Worm (Caenorhabditis elegans) whole organism, late embryonic: Measurements from ENCODE around the gene K08F4.5.

Experiments
- C08G9.2 ChIP-seq: sonication (generic microtip); optimal IDR thresholded peaks from 2 replicates; lab custom pipeline; 2016; ENCODE audit warnings: mild to moderate bottlenecking, missing genetic modification characterization, moderate library complexity, missing compliant biosample characterization
- K02D7.2 ChIP-seq: sonication (generic microtip); optimal IDR thresholded peaks from 2 replicates; lab custom pipeline; 2017; ENCODE audit warnings: mild to moderate bottlenecking, missing genetic modification characterization, missing compliant biosample characterization
- Y22D7AL.16 ChIP-seq: sonication (generic microtip); optimal IDR thresholded peaks from 2 replicates; lab custom pipeline; 2016; ENCODE audit warnings: missing genetic modification characterization, missing compliant biosample characterization
- ama-1 ChIP-seq: fragments of 150-350 bp; optimal IDR thresholded peaks from 2 replicates; lab custom pipeline; 2014
- ceh-14 ChIP-seq: sonication (generic microtip); optimal IDR thresholded peaks from 2 replicates; lab custom pipeline; 2016; ENCODE audit warnings: missing genotype, missing genetic modification characterization, missing compliant biosample characterization
- ceh-18 ChIP-seq: sonication (generic microtip); optimal IDR thresholded peaks from 2 replicates; lab custom pipeline; 2016; ENCODE audit warnings: missing genetic modification characterization, missing compliant biosample characterization
- ceh-2 ChIP-seq: sonication (generic microtip); optimal IDR thresholded peaks from 2 replicates; lab custom pipeline; 2016; ENCODE audit warnings: missing genotype, missing genetic modification characterization, missing compliant biosample characterization
- ceh-45 ChIP-seq: fragments of 200-800 bp; sonication (Bioruptor generic); IDR thresholded peaks from 2 replicates; pipeline ENCODE4 v1.3.6; 2022; ENCODE audit warnings: missing genetic modification reagents, missing genetic modification characterization, missing compliant biosample characterization
- ceh-48 ChIP-seq: sonication (generic microtip); optimal IDR thresholded peaks from 2 replicates; lab custom pipeline; 2016; ENCODE audit warnings: missing genetic modification characterization, inconsistent platforms, missing compliant biosample characterization
- che-1 ChIP-seq: sonication (generic microtip); optimal IDR thresholded peaks from 2 replicates; lab custom pipeline; 2016; ENCODE audit warnings: mild to moderate bottlenecking, missing genetic modification characterization, missing compliant biosample characterization
- dmd-4 ChIP-seq: sonication (generic microtip); optimal IDR thresholded peaks from 2 replicates; lab custom pipeline; 2016; ENCODE audit warnings: borderline replicate concordance, missing genetic modification characterization, missing compliant biosample characterization
- dve-1 ChIP-seq: sonication (generic microtip); optimal IDR thresholded peaks from 2 replicates; lab custom pipeline; 2017; ENCODE audit warnings: antibody characterized with exemption, mild to moderate bottlenecking, missing genetic modification characterization, missing compliant biosample characterization
- ets-4 ChIP-seq: sonication (generic microtip); optimal IDR thresholded peaks from 2 replicates; lab custom pipeline; 2016; ENCODE audit warnings: missing genetic modification characterization, missing compliant biosample characterization
- hlh-30 ChIP-seq: sonication (generic microtip); optimal IDR thresholded peaks from 2 replicates; lab custom pipeline; 2017; ENCODE audit warnings: antibody characterized with exemption, missing genetic modification characterization, missing compliant biosample characterization; ENCODE audit not compliant: insufficient read depth
- hlh-6 ChIP-seq: sonication (generic microtip); optimal IDR thresholded peaks from 2 replicates; lab custom pipeline; 2016; ENCODE audit warnings: missing genotype, missing genetic modification characterization, missing compliant biosample characterization
- lim-6 ChIP-seq: sonication (generic microtip); optimal IDR thresholded peaks from 2 replicates; lab custom pipeline; 2016; ENCODE audit warnings: missing genetic modification characterization, missing compliant biosample characterization
- madf-2 ChIP-seq: sonication (generic microtip); optimal IDR thresholded peaks from 2 replicates; lab custom pipeline; 2017; ENCODE audit warnings: missing genetic modification characterization, missing compliant biosample characterization
- mec-3 ChIP-seq: sonication (generic microtip); optimal IDR thresholded peaks from 2 replicates; lab custom pipeline; 2016; ENCODE audit warnings: borderline replicate concordance, missing genetic modification characterization, missing compliant biosample characterization
- nfya-1 ChIP-seq: sonication (generic microtip); optimal IDR thresholded peaks from 2 replicates; lab custom pipeline; 2017; ENCODE audit warnings: missing genetic modification characterization, mild to moderate bottlenecking, missing compliant biosample characterization, antibody characterized with exemption, moderate library complexity
- nhr-232 ChIP-seq: sonication (generic microtip); optimal IDR thresholded peaks from 2 replicates; lab custom pipeline; 2016; ENCODE audit warnings: missing genetic modification characterization, missing compliant biosample characterization
- odd-2 ChIP-seq: sonication (generic microtip); optimal IDR thresholded peaks from 2 replicates; lab custom pipeline; 2017; ENCODE audit warnings: antibody characterized with exemption, mild to moderate bottlenecking, missing genetic modification characterization, missing compliant biosample characterization
- pax-1 ChIP-seq: fragments of 150-350 bp; optimal IDR thresholded peaks from 2 replicates; lab custom pipeline; 2014; ENCODE audit warnings: missing biosample characterization, missing genetic modification characterization
- pha-2 ChIP-seq: sonication (generic microtip); optimal IDR thresholded peaks from 2 replicates; lab custom pipeline; 2017; ENCODE audit warnings: mild to moderate bottlenecking, missing genetic modification characterization, missing compliant biosample characterization
- pha-4 ChIP-seq: fragments of 150-350 bp; optimal IDR thresholded peaks from 2 replicates; lab custom pipeline; 2018; ENCODE audit warnings: missing biosample characterization, missing genetic modification reagents, missing genetic modification characterization
- pqm-1 ChIP-seq: sonication (generic microtip); optimal IDR thresholded peaks from 2 replicates; lab custom pipeline; 2016; ENCODE audit warnings: missing genetic modification characterization, missing compliant biosample characterization
- ref-2 ChIP-seq: sonication (generic microtip); optimal IDR thresholded peaks from 2 replicates; lab custom pipeline; 2016; ENCODE audit warnings: missing genetic modification characterization, missing compliant biosample characterization
- rnt-1 ChIP-seq: sonication (generic microtip); optimal IDR thresholded peaks from 2 replicates; lab custom pipeline; 2016; ENCODE audit warnings: missing genetic modification characterization, missing compliant biosample characterization
- sox-4 ChIP-seq: sonication (generic microtip); optimal IDR thresholded peaks from 2 replicates; lab custom pipeline; 2017; ENCODE audit warnings: mild to moderate bottlenecking, missing genetic modification characterization, inconsistent platforms, missing compliant biosample characterization
- tbx-2 ChIP-seq: sonication (generic microtip); optimal IDR thresholded peaks from 2 replicates; lab custom pipeline; 2016; ENCODE audit warnings: missing genetic modification characterization, missing compliant biosample characterization
- tbx-7 ChIP-seq: sonication (generic microtip); optimal IDR thresholded peaks from 2 replicates; lab custom pipeline; 2016; ENCODE audit warnings: missing genotype, missing genetic modification characterization, missing compliant biosample characterization
- ttx-3 ChIP-seq: sonication (generic microtip); optimal IDR thresholded peaks from 2 replicates; lab custom pipeline; 2016; ENCODE audit warnings: missing genetic modification reagents, missing genetic modification characterization, missing compliant biosample characterization
- unc-55 ChIP-seq: sonication (generic microtip); optimal IDR thresholded peaks from 2 replicates; lab custom pipeline; 2017; ENCODE audit warnings: missing biosample characterization, missing genetic modification reagents, missing genetic modification characterization
- ztf-16 ChIP-seq: sonication (generic microtip); optimal IDR thresholded peaks from 2 replicates; lab custom pipeline; 2017; ENCODE audit warnings: missing genetic modification characterization, missing compliant biosample characterization

Gene K08F4.5

DNA sequence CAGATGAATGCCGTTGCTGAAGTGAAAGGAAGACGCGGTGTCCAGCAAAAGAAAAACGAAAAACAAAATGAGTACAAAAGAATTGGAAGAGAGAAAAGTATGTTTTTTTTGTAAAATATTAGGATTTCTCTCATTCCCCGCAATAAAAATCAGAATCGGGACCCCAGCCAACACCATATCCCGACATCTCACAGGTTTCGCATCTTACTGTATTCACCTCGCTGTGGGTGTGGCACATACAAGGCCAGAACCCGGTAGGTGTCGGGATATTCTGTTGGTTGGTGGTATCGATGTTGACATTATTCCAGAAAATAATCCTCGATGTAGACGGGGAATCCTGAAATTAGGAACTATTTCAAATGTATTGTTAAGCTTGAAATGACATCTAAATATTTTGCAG, 19.0 kb downstream of the K08F4.5 start:
- TF ChIP-seq odd-2 (tag; lab: Kevin White, UChicago): no peak
- TF ChIP-seq ref-2 (tag; lab: Kevin White, UChicago): no peak
- TF ChIP-seq nfya-1: no peak
- no peak for TF ChIP-seq C08G9.2
- no peak for TF ChIP-seq pax-1 (tag; lab: Kevin White, UChicago)
- no peak for TF ChIP-seq dmd-4
- TF ChIP-seq Y22D7AL.16 (tag; lab: Kevin White, UChicago): no peak
- no peak for TF ChIP-seq rnt-1 (tag; lab: Kevin White, UChicago)
- TF ChIP-seq tbx-7 (tag; lab: Kevin White, UChicago): no peak
- TF ChIP-seq nhr-232 (tag; lab: Kevin White, UChicago): no peak
- no peak for TF ChIP-seq tbx-2 (tag; lab: Kevin White, UChicago)
- no peak for TF ChIP-seq hlh-6 (tag; lab: Kevin White, UChicago)

DNA sequence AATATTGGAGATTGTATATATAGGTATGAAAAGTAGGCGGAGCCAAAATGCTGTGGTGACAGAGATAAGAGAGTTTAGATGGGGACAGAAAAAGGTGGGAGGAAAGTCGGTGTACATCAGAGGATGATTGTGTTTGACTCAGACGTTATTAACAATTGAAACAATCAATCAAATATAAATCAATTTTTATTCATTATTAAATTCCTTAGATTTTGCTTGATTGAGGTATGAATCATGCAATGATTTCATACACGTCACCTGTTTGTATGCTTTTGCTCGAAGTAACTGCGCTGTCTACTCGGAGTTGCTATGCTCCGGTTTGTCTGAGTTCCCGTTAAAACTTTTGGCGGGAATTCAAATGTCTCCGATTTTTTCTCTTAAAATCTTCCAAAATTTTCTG, 20.6 kb downstream of the K08F4.5 start, which contains the start of gene C04G2.10:
Gene C04G2.10 (plus strand): TSS at position 301 of the 400 bp plus-strand sequence.
- no peak for TF ChIP-seq che-1 (tag; lab: Kevin White, UChicago)
- TF ChIP-seq pha-2 (tag; lab: Kevin White, UChicago): no peak
- no peak for TF ChIP-seq K02D7.2 (tag; lab: Kevin White, UChicago)
- TF ChIP-seq ceh-48 (tag; lab: Kevin White, UChicago): no peak
- no peak for TF ChIP-seq dve-1 (tag; lab: Kevin White, UChicago)
- TF ChIP-seq nhr-232 (tag; lab: Kevin White, UChicago): no peak
- TF ChIP-seq mec-3 (tag; lab: Kevin White, UChicago): no peak
- no peak for TF ChIP-seq ama-1 (lab: Kevin White, UChicago)
- TF ChIP-seq nfya-1: no peak
- no peak for TF ChIP-seq ceh-45 (GFP tag; lab: Robert Waterston, UW)
- TF ChIP-seq ets-4 (tag; lab: Kevin White, UChicago): no peak
- no peak for TF ChIP-seq pha-4 (tag; lab: Kevin White, UChicago)
- no peak for TF ChIP-seq lim-6
- no peak for TF ChIP-seq pqm-1 (tag; lab: Kevin White, UChicago)
- no peak for TF ChIP-seq ceh-18 (tag; lab: Kevin White, UChicago)
- TF ChIP-seq hlh-30 (tag; lab: Kevin White, UChicago): no peak
- no peak for TF ChIP-seq sox-4 (tag; lab: Kevin White, UChicago)
- TF ChIP-seq madf-2 (tag; lab: Kevin White, UChicago): no peak
- TF ChIP-seq, all 69 proteins: peak for 0

DNA sequence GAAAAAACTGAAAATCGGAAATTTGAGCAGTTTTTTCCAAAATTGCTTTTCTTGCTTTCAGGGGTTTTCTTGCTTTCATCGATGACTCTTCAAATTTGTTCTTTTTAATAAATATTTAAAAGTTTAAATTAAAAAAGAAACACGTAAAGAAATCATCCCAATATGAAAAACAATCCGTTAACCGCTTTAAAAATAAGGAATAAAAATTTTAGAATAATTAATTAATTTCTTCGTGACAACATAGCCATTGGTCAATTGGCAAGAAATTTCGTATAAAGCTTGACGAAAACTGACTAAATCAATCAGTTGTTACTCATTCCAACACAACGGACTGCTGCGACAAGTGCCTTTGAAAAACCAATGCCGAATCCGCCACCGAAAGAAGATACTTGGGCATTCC, 23.1 kb downstream of the K08F4.5 start, which contains the start of gene nsph-3.2:
Gene nsph-3.2 (plus strand): TSS at position 301 of the 400 bp plus-strand sequence.
- TF ChIP-seq hlh-6 (tag; lab: Kevin White, UChicago): no peak
- no peak for TF ChIP-seq pqm-1 (tag; lab: Kevin White, UChicago)

DNA sequence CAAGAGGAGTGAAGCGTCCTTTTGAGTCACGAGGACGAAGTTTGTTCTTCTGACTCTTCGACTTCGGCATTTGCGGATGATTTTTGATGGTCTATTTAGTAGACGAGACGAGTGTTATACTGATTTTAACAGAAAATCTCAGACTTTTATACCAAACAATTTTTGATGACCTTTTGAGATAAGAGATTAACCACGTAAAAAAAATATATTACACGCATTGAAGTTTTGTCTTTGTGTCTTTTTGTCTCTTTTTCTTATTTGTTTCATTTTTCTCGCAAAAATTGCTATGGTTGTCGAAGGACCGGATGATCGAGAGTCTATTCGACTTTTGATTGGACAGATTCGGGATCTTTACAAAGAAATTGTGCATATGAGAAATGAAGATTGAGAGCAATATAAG, 24.3 kb downstream of the K08F4.5 start, which contains the start of gene spch-1:
Gene spch-1 (minus strand): TSS at position 101 of the 400 bp plus-strand sequence.
- no peak for TF ChIP-seq ref-2 (tag; lab: Kevin White, UChicago)

DNA sequence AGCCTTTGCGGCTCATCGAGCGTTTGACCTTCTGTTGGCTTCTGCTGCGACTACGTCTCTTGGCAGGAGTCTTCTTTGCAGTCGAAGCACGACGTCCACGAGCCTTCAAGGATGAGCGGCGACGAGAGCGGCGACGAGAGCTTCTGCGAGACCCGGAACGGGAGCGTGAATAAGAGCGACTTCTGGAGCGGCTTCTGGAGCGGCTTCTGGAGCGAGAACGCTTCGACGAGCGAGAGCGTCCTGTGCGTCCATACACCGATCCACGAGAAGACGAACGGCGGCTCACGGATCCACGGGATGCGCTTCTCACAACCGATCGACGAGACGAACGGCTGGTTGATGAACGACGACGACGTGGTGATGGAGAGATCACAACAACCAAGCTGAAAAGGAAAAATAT, 24.8 kb downstream of the K08F4.5 start:
- TF ChIP-seq ceh-14 (tag; lab: Kevin White, UChicago) (no peak), ceh-2 (tag; lab: Kevin White, UChicago) (no peak), ztf-16 (no peak), ttx-3 (tag; lab: Kevin White, UChicago) (no peak), K02D7.2 (tag; lab: Kevin White, UChicago) (no peak), dmd-4 (no peak), unc-55 (GFP tag; lab: Kevin White, UChicago) (no peak), pax-1 (tag; lab: Kevin White, UChicago) (no peak)
